Worm (Caenorhabditis elegans): ENCODE data around the gene Y22D7AL.9.

- TF ChIP-seq unc-130 (GFP tag; optimal IDR thresholded peaks at IDR 0.05) (peak; percentile 77), F37D6.2 (tag; optimal IDR thresholded peaks at IDR 0.05) (no peak), nhr-25 (tag; optimal IDR thresholded peaks at IDR 0.05; ENCODE audit: borderline replicate concordance, insufficient read depth) (peak; percentile 53), mxl-3 (GFP tag; optimal IDR thresholded peaks at IDR 0.05) (peak; percentile 48), egl-27 (tag; optimal IDR thresholded peaks at IDR 0.05) (no peak), hlh-30 (tag; optimal IDR thresholded peaks at IDR 0.05; ENCODE audit: insufficient read depth) (no peak), unc-39 (tag; optimal IDR thresholded peaks at IDR 0.05) (no peak), ceh-28 (tag; optimal IDR thresholded peaks at IDR 0.05) (no peak), lin-15B (tag; optimal IDR thresholded peaks at IDR 0.05) (no peak), zag-1 (tag; optimal IDR thresholded peaks at IDR 0.05) (no peak), nhr-237 (tag; optimal IDR thresholded peaks at IDR 0.05) (no peak)
Observed at ce11 chrIII:1601464-1602169, 12.2 kb downstream of the Y22D7AL.9 start.
